Worm (Caenorhabditis elegans) whole organism, young adult: ENCODE results near the gene srd-40.

ENCODE experiments used
- B0019.2 ChIP-seq: fragments of 200-800 bp; sonication (Bioruptor generic); conservative IDR thresholded peaks from 2 replicates; pipeline ENCODE4 v1.3.6; 2022; ENCODE audit warnings: missing genetic modification reagents, missing genetic modification characterization, missing compliant biosample characterization
- C06A6.2 ChIP-seq: fragments of 200-800 bp; sonication (Bioruptor generic); conservative IDR thresholded peaks from 2 replicates; pipeline ENCODE4 v1.3.6; 2022; ENCODE audit warnings: missing genetic modification characterization, missing compliant biosample characterization
- F49E8.2 ChIP-seq: sonication (generic microtip); optimal IDR thresholded peaks from 3 replicates; lab custom pipeline; 2017; ENCODE audit warnings: missing genetic modification characterization, mild to moderate bottlenecking, missing compliant biosample characterization, antibody characterized with exemption, moderate library complexity; ENCODE audit not compliant: insufficient read depth
- F57C9.4 ChIP-seq: sonication (generic microtip); optimal IDR thresholded peaks from 2 replicates; lab custom pipeline; 2017; ENCODE audit warnings: mild to moderate bottlenecking, missing genetic modification characterization, missing compliant biosample characterization
- T26A5.8 ChIP-seq: sonication (generic microtip); optimal IDR thresholded peaks from 2 replicates; lab custom pipeline; 2016; ENCODE audit warnings: missing genetic modification characterization, missing compliant biosample characterization
- Y67H2A.10 ChIP-seq: fragments of 200-800 bp; sonication (Bioruptor generic); conservative IDR thresholded peaks from 2 replicates; pipeline ENCODE4 v1.3.6; 2022; ENCODE audit warnings: missing genetic modification reagents, missing genetic modification characterization, missing compliant biosample characterization
- ZK185.1 ChIP-seq: sonication (generic microtip); optimal IDR thresholded peaks from 2 replicates; lab custom pipeline; 2016; ENCODE audit warnings: mild to moderate bottlenecking, missing genetic modification characterization, missing compliant biosample characterization; ENCODE audit not compliant: poor library complexity, severe bottlenecking
- akir-1 ChIP-seq: fragments of 200-800 bp; sonication (Bioruptor generic); optimal IDR thresholded peaks from 2 replicates; lab custom pipeline; 2018; ENCODE audit warnings: mild to moderate bottlenecking, missing genetic modification characterization, moderate library complexity, missing compliant biosample characterization
- aptf-2 ChIP-seq: fragments of 200-800 bp; sonication (Bioruptor generic); conservative IDR thresholded peaks from 2 replicates; pipeline ENCODE4 v1.3.6; 2022; ENCODE audit warnings: missing genetic modification reagents, missing genetic modification characterization, missing compliant biosample characterization
- bed-2 ChIP-seq: fragments of 200-800 bp; sonication (Bioruptor generic); IDR thresholded peaks from 2 replicates; pipeline ENCODE4 v1.3.6; 2022; ENCODE audit warnings: missing genetic modification reagents, missing genetic modification characterization, missing compliant biosample characterization
- ccch-3 ChIP-seq: fragments of 200-800 bp; sonication (Bioruptor generic); optimal IDR thresholded peaks from 2 replicates; lab custom pipeline; 2018; ENCODE audit warnings: mild to moderate bottlenecking, missing genetic modification characterization, missing compliant biosample characterization
- die-1 ChIP-seq: sonication (generic microtip); optimal IDR thresholded peaks from 2 replicates; lab custom pipeline; 2016; ENCODE audit warnings: missing genotype, mild to moderate bottlenecking, missing genetic modification characterization, missing compliant biosample characterization
- dox-1 ChIP-seq: fragments of 200-800 bp; sonication (Bioruptor generic); IDR thresholded peaks from 2 replicates; pipeline ENCODE4 v1.3.6; 2022; ENCODE audit warnings: missing genetic modification reagents, missing genetic modification characterization, missing compliant biosample characterization
- egl-44 ChIP-seq: fragments of 200-800 bp; sonication (Bioruptor generic); IDR thresholded peaks from 2 replicates; pipeline ENCODE4 v1.3.6; 2022; ENCODE audit warnings: missing genetic modification reagents, missing genetic modification characterization, missing compliant biosample characterization
- gei-17 ChIP-seq: fragments of 200-800 bp; sonication (Bioruptor generic); optimal IDR thresholded peaks from 2 replicates; lab custom pipeline; 2018; ENCODE audit warnings: mild to moderate bottlenecking, missing genetic modification characterization, missing compliant biosample characterization
- him-1 ChIP-seq: sonication (generic microtip); optimal IDR thresholded peaks from 2 replicates; lab custom pipeline; 2016; ENCODE audit warnings: missing genotype, missing genetic modification reagents, missing genetic modification characterization, missing compliant biosample characterization
- hlh-26 ChIP-seq: fragments of 200-800 bp; sonication (Bioruptor generic); conservative IDR thresholded peaks from 2 replicates; pipeline ENCODE4 v1.3.6; 2022; ENCODE audit warnings: missing genetic modification reagents, missing genetic modification characterization, missing compliant biosample characterization
- lin-26 ChIP-seq: fragments of 200-800 bp; sonication (Bioruptor generic); IDR thresholded peaks from 2 replicates; pipeline ENCODE4 v1.3.6; 2022; ENCODE audit warnings: missing genetic modification reagents, missing genetic modification characterization, missing compliant biosample characterization
- madf-3 ChIP-seq: fragments of 200-800 bp; sonication (Bioruptor generic); IDR thresholded peaks from 2 replicates; pipeline ENCODE4 v1.3.6; 2022; ENCODE audit warnings: missing genetic modification reagents, missing genetic modification characterization, missing compliant biosample characterization
- madf-6 ChIP-seq: fragments of 200-800 bp; sonication (Bioruptor generic); IDR thresholded peaks from 2 replicates; pipeline ENCODE4 v1.3.6; 2022; ENCODE audit warnings: missing genetic modification reagents, missing genetic modification characterization, missing compliant biosample characterization
- madf-8 ChIP-seq: fragments of 200-800 bp; sonication (Bioruptor generic); conservative IDR thresholded peaks from 2 replicates; pipeline ENCODE4 v1.3.6; 2022; ENCODE audit warnings: missing genetic modification reagents, missing genetic modification characterization, missing compliant biosample characterization
- mes-4 ChIP-seq: sonication (generic microtip); optimal IDR thresholded peaks from 2 replicates; lab custom pipeline; 2016; ENCODE audit warnings: missing genotype, missing genetic modification characterization, missing compliant biosample characterization
- nfya-2 ChIP-seq: fragments of 200-800 bp; sonication (Bioruptor generic); IDR thresholded peaks from 2 replicates; pipeline ENCODE4 v1.3.6; 2022; ENCODE audit warnings: missing genetic modification reagents, missing genetic modification characterization, missing compliant biosample characterization
- nhr-80 ChIP-seq: sonication (generic microtip); optimal IDR thresholded peaks from 2 replicates; lab custom pipeline; 2016; ENCODE audit warnings: missing genetic modification characterization, missing compliant biosample characterization
- nhr-90 ChIP-seq: sonication (generic microtip); optimal IDR thresholded peaks from 2 replicates; lab custom pipeline; 2016; ENCODE audit warnings: missing genotype, mild to moderate bottlenecking, missing genetic modification characterization, missing compliant biosample characterization
- rcor-1 ChIP-seq: fragments of 200-800 bp; sonication (Bioruptor generic); IDR thresholded peaks from 2 replicates; pipeline ENCODE4 v1.3.6; 2022; ENCODE audit warnings: missing genetic modification reagents, missing genetic modification characterization, missing compliant biosample characterization
- repo-1 ChIP-seq: sonication (generic microtip); optimal IDR thresholded peaks from 2 replicates; lab custom pipeline; 2017; ENCODE audit warnings: mild to moderate bottlenecking, missing genetic modification characterization, missing compliant biosample characterization
- rpc-1 ChIP-seq, 2 experiments: fragments of 150-350 bp in 1 of 2; sonication (generic microtip) in 1 of 2; optimal IDR thresholded peaks; 2 replicates each; lab custom pipeline; 2014 to 2018; ENCODE audit warnings: missing biosample characterization in 1 of 2, missing genetic modification characterization in 1 of 2, missing genetic modification reagents in 1 of 2, missing genotype in 1 of 2
- sdz-38 ChIP-seq: sonication (generic microtip); optimal IDR thresholded peaks from 2 replicates; lab custom pipeline; 2016; ENCODE audit warnings: missing genotype, missing genetic modification characterization, missing compliant biosample characterization
- sea-2 ChIP-seq: fragments of 200-800 bp; sonication (Bioruptor generic); IDR thresholded peaks from 2 replicates; pipeline ENCODE4 v1.3.6; 2022; ENCODE audit warnings: missing genetic modification characterization, missing compliant biosample characterization
- snpc-1.1 ChIP-seq: sonication (generic microtip); optimal IDR thresholded peaks from 2 replicates; lab custom pipeline; 2017; ENCODE audit warnings: missing genetic modification characterization, mild to moderate bottlenecking, missing compliant biosample characterization, antibody characterized with exemption, moderate library complexity, missing genotype, missing genetic modification reagents; ENCODE audit not compliant: insufficient read depth
- sptf-2 ChIP-seq: fragments of 200-800 bp; sonication (Bioruptor generic); optimal IDR thresholded peaks from 2 replicates; lab custom pipeline; 2018; ENCODE audit warnings: mild to moderate bottlenecking, missing genetic modification characterization, missing compliant biosample characterization
- tlf-1 ChIP-seq: fragments of 200-800 bp; sonication (Bioruptor generic); optimal IDR thresholded peaks from 2 replicates; lab custom pipeline; 2018; ENCODE audit warnings: mild to moderate bottlenecking, missing genetic modification characterization, missing compliant biosample characterization
- unc-62 ChIP-seq: fragments of 150-350 bp; optimal IDR thresholded peaks from 2 replicates; lab custom pipeline; 2014; ENCODE audit warnings: missing biosample characterization, missing genetic modification reagents, missing genetic modification characterization
- zfh-2 ChIP-seq: fragments of 200-800 bp; sonication (Bioruptor generic); conservative IDR thresholded peaks from 2 replicates; pipeline ENCODE4 v1.3.6; 2022; ENCODE audit warnings: missing genetic modification reagents, missing genetic modification characterization, missing compliant biosample characterization
- ztf-28 ChIP-seq: fragments of 200-800 bp; sonication (Bioruptor generic); IDR thresholded peaks from 2 replicates; pipeline ENCODE4 v1.3.6; 2022; ENCODE audit warnings: missing genetic modification reagents, missing genetic modification characterization, missing compliant biosample characterization
- ztf-3 ChIP-seq: fragments of 200-800 bp; sonication (Bioruptor generic); optimal IDR thresholded peaks from 2 replicates; lab custom pipeline; 2018; ENCODE audit warnings: mild to moderate bottlenecking, missing genetic modification characterization, missing compliant biosample characterization
- ztf-6 ChIP-seq: fragments of 200-800 bp; sonication (Bioruptor generic); IDR thresholded peaks from 2 replicates; pipeline ENCODE4 v1.3.6; 2022; ENCODE audit warnings: missing genetic modification reagents, missing genetic modification characterization, missing compliant biosample characterization

srd-40 gene

ce11 chrX:12285496-12285895 lies 38.0 kb upstream of the srd-40 start, which contains the start of gene lips-2:
lips-2 (plus strand) TSS chrX:12285796.
- TF ChIP-seq ztf-28 (GFP tag; lab: Robert Waterston, UW) (no peak), rpc-1 (optimal IDR thresholded peaks at IDR 0.05; lab: Kevin White, UChicago) (no peak), rpc-1 (tag; optimal IDR thresholded peaks at IDR 0.05; lab: Kevin White, UChicago) (no peak), ztf-3 (GFP tag; lab: Kevin White, UChicago) (no peak), akir-1 (GFP tag; lab: Kevin White, UChicago) (no peak), rcor-1 (GFP tag; lab: Robert Waterston, UW) (no peak), unc-62 (GFP tag; lab: Kevin White, UChicago) (no peak), sptf-2 (GFP tag; lab: Kevin White, UChicago) (no peak), C06A6.2 (no peak), F57C9.4 (tag; lab: Kevin White, UChicago) (no peak), tlf-1 (GFP tag; lab: Kevin White, UChicago) (no peak), zfh-2 (no peak), him-1 (tag; lab: Kevin White, UChicago) (no peak), madf-8 (no peak), Y67H2A.10 (GFP tag; lab: Robert Waterston, UW) (no peak), B0019.2 (GFP tag; lab: Robert Waterston, UW) (no peak), lin-26 (no peak), ztf-6 (GFP tag; lab: Robert Waterston, UW) (no peak)

ce11 chrX:12288254-12288653 lies 35.3 kb upstream of the srd-40 start, which contains the start of gene C04B4.5:
C04B4.5 (minus strand) TSS chrX:12288354.
- TF ChIP-seq dox-1 (GFP tag; lab: Robert Waterston, UW) (no peak), T26A5.8 (no peak)

- TF ChIP-seq ztf-3 (GFP tag; lab: Kevin White, UChicago) = no peak
- TF ChIP-seq ccch-3 (GFP tag; lab: Kevin White, UChicago) = no peak
- TF ChIP-seq F49E8.2 (tag; lab: Kevin White, UChicago) = no peak
- TF ChIP-seq repo-1 (tag; lab: Kevin White, UChicago) = no peak
- no peak for TF ChIP-seq nhr-90 (tag; lab: Kevin White, UChicago)
- no peak for TF ChIP-seq madf-3
- no peak for TF ChIP-seq die-1 (tag; lab: Kevin White, UChicago)
- TF ChIP-seq nhr-80 (tag; lab: Kevin White, UChicago) = no peak
Measured at ce11 chrX:12290539-12290938, 33.0 kb upstream of the srd-40 start, which contains the start of gene C04B4.4. C04B4.4 (plus strand) TSS chrX:12290839.

- TF ChIP-seq mes-4 = no peak
- TF ChIP-seq aptf-2 = no peak
- no peak for TF ChIP-seq Y67H2A.10 (GFP tag; lab: Robert Waterston, UW)
- no peak for TF ChIP-seq snpc-1.1
- no peak for TF ChIP-seq sea-2 (GFP tag; lab: Robert Waterston, UW)
- TF ChIP-seq ccch-3 (GFP tag; lab: Kevin White, UChicago) = no peak
- no peak for TF ChIP-seq bed-2 (GFP tag; lab: Robert Waterston, UW)
- no peak for TF ChIP-seq C06A6.2
- TF ChIP-seq madf-8 = no peak
- TF ChIP-seq hlh-26 (GFP tag; lab: Robert Waterston, UW) = no peak
- TF ChIP-seq ZK185.1 = no peak
- TF ChIP-seq egl-44 (GFP tag; lab: Robert Waterston, UW) = no peak
- no peak for TF ChIP-seq madf-6 (GFP tag; lab: Robert Waterston, UW)
- TF ChIP-seq nfya-2 (GFP tag; lab: Robert Waterston, UW) = no peak
- no peak for TF ChIP-seq gei-17 (GFP tag; lab: Kevin White, UChicago)
- no peak for TF ChIP-seq sdz-38 (tag; lab: Kevin White, UChicago)
- TF ChIP-seq, all 124 proteins: peak for 0
Measured at ce11 chrX:12294263-12294662, 29.3 kb upstream of the srd-40 start, which contains the start of gene W06D11.1. W06D11.1 (plus strand) TSS chrX:12294563.
